Worm (Caenorhabditis elegans) whole organism, young adult: ENCODE results near the gene tba-9.

Experiments
- C06A6.2 ChIP-seq: fragments of 200-800 bp; sonication (Bioruptor generic); conservative IDR thresholded peaks from 2 replicates; pipeline ENCODE4 v1.3.6; 2022; ENCODE audit warnings: missing genetic modification characterization, missing compliant biosample characterization
- Y95B8A.8 ChIP-seq: fragments of 200-800 bp; sonication (Bioruptor generic); IDR thresholded peaks from 2 replicates; pipeline ENCODE4 v1.3.6; 2022; ENCODE audit warnings: missing genetic modification reagents, missing genetic modification characterization, missing compliant biosample characterization
- akir-1 ChIP-seq: fragments of 200-800 bp; sonication (Bioruptor generic); optimal IDR thresholded peaks from 2 replicates; lab custom pipeline; 2018; ENCODE audit warnings: mild to moderate bottlenecking, missing genetic modification characterization, moderate library complexity, missing compliant biosample characterization
- aptf-3 ChIP-seq: fragments of 200-800 bp; sonication (Bioruptor generic); IDR thresholded peaks from 2 replicates; pipeline ENCODE4 v1.3.6; 2022; ENCODE audit warnings: missing genetic modification characterization, missing compliant biosample characterization
- dpff-1 ChIP-seq: sonication (generic microtip); optimal IDR thresholded peaks from 2 replicates; lab custom pipeline; 2017; ENCODE audit warnings: mild to moderate bottlenecking, missing genetic modification characterization, missing compliant biosample characterization
- gei-17 ChIP-seq: fragments of 200-800 bp; sonication (Bioruptor generic); optimal IDR thresholded peaks from 2 replicates; lab custom pipeline; 2018; ENCODE audit warnings: mild to moderate bottlenecking, missing genetic modification characterization, missing compliant biosample characterization
- hmg-20 ChIP-seq: fragments of 200-800 bp; sonication (Bioruptor generic); IDR thresholded peaks from 2 replicates; pipeline ENCODE4 v1.3.6; 2022; ENCODE audit warnings: missing genetic modification reagents, missing genetic modification characterization, missing compliant biosample characterization
- lin-26 ChIP-seq: fragments of 200-800 bp; sonication (Bioruptor generic); IDR thresholded peaks from 2 replicates; pipeline ENCODE4 v1.3.6; 2022; ENCODE audit warnings: missing genetic modification reagents, missing genetic modification characterization, missing compliant biosample characterization
- nfya-1 ChIP-seq: sonication (generic microtip); optimal IDR thresholded peaks from 2 replicates; lab custom pipeline; 2017; ENCODE audit warnings: antibody characterized with exemption, missing compliant biosample characterization, missing genetic modification characterization, borderline replicate concordance; ENCODE audit not compliant: insufficient read depth
- snpc-3.4 ChIP-seq: sonication (generic microtip); optimal IDR thresholded peaks from 2 replicates; lab custom pipeline; 2017; ENCODE audit warnings: missing genetic modification characterization, mild to moderate bottlenecking, missing compliant biosample characterization, antibody characterized with exemption, moderate library complexity, missing genotype, missing genetic modification reagents
- snpc-4 ChIP-seq, 5 experiments: fragments of 150-350 bp in 1 of 5; sonication (generic microtip) in 4 of 5; optimal IDR thresholded peaks; 2 replicates each; lab custom pipeline; 2014 to 2018; ENCODE audit warnings: missing genetic modification characterization in 5 of 5, missing biosample characterization in 3 of 5, antibody characterized with exemption in 2 of 5, mild to moderate bottlenecking in 2 of 5, missing compliant biosample characterization in 2 of 5, missing genotype in 2 of 5, moderate library complexity in 2 of 5, missing genetic modification reagents in 1 of 5
- ztf-25 ChIP-seq: fragments of 200-800 bp; sonication (Bioruptor generic); IDR thresholded peaks from 2 replicates; pipeline ENCODE4 v1.3.6; 2022; ENCODE audit warnings: missing genetic modification reagents, missing genetic modification characterization, missing compliant biosample characterization

DNA sequence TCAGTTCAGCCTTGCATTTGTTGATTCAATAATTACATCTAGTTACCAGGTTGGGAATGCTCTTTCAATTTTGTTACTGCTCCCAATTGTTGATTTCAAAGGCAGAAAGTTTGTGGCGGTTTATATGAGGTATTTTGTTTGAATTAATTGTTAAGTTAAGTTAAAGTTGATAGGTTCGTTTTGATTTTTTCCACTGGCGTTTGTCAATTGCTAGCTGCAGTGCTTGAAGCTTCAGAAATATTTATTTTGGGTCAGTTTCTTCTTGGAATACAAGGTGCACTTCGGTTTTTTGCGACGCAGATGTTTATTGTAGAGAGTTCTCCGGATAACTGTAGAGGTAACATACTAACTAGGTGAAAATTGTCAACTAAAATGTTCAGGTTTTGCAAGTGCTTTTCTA lies 49.2 kb downstream of the tba-9 start, which contains the start of gene F11D5.5:
- TF ChIP-seq gei-17 (no peak), akir-1 (GFP tag; lab: Kevin White, UChicago) (no peak), ztf-25 (no peak), nfya-1 (no peak), aptf-3 (GFP tag; lab: Robert Waterston, UW) (no peak), snpc-4 (GFP tag; optimal IDR thresholded peaks at IDR 0.05; lab: Kevin White, UChicago) (no peak), snpc-4 (tag; optimal IDR thresholded peaks at IDR 0.05; lab: Kevin White, UChicago) (no peak), snpc-3.4 (no peak), hmg-20 (GFP tag; lab: Robert Waterston, UW) (no peak), dpff-1 (tag; lab: Kevin White, UChicago) (no peak), Y95B8A.8 (GFP tag; lab: Robert Waterston, UW) (no peak), lin-26 (GFP tag; lab: Robert Waterston, UW) (no peak), C06A6.2 (GFP tag; lab: Robert Waterston, UW) (no peak)
